Worm (Caenorhabditis elegans) whole organism, L4 larva: ENCODE results near the gene bli-1.

ENCODE experiments used
- F10B5.3 ChIP-seq: sonication (generic microtip); optimal IDR thresholded peaks from 2 replicates; lab custom pipeline; 2016; ENCODE audit warnings: mild to moderate bottlenecking, missing genetic modification characterization, missing compliant biosample characterization
- F37D6.2 ChIP-seq: sonication (generic microtip); optimal IDR thresholded peaks from 2 replicates; lab custom pipeline; 2016; ENCODE audit warnings: mild to moderate bottlenecking, missing genetic modification characterization, missing compliant biosample characterization
- F44E2.7 ChIP-seq: fragments of 200-800 bp; sonication (Bioruptor generic); IDR thresholded peaks from 2 replicates; pipeline ENCODE4 v2.1.2; 2022; ENCODE audit warnings: missing genetic modification characterization, missing compliant biosample characterization
- F49E8.2 ChIP-seq: sonication (generic microtip); optimal IDR thresholded peaks from 2 replicates; lab custom pipeline; 2016; ENCODE audit warnings: missing compliant biosample characterization, mild to moderate bottlenecking, missing genetic modification characterization, borderline replicate concordance
- T26A8.4 ChIP-seq: fragments of 200-800 bp; sonication (Bioruptor generic); IDR thresholded peaks from 2 replicates; pipeline ENCODE4 v1.3.6; 2022; ENCODE audit warnings: missing genetic modification characterization, missing compliant biosample characterization
- aha-1 ChIP-seq: fragments of 150-350 bp; peaks from one replicate; lab custom pipeline; 2014; ENCODE audit warnings: missing biosample characterization, missing genetic modification characterization
- aly-2 ChIP-seq: sonication (generic microtip); optimal IDR thresholded peaks from 2 replicates; lab custom pipeline; 2018; ENCODE audit warnings: missing biosample characterization, missing genetic modification characterization
- arid-1 ChIP-seq: fragments of 200-800 bp; sonication (Bioruptor generic); conservative IDR thresholded peaks from 2 replicates; pipeline ENCODE4 v1.3.6; 2022; ENCODE audit warnings: missing genetic modification reagents, missing genetic modification characterization, missing compliant biosample characterization
- attf-4 ChIP-seq: sonication (generic microtip); optimal IDR thresholded peaks from 3 replicates; lab custom pipeline; 2017; ENCODE audit warnings: missing biosample characterization, missing genetic modification characterization
- ceh-20 ChIP-seq: fragments of 200-800 bp; sonication (Bioruptor generic); IDR thresholded peaks from 2 replicates; pipeline ENCODE4 v1.3.6; 2022; ENCODE audit warnings: missing genetic modification reagents, missing genetic modification characterization, missing compliant biosample characterization
- ceh-62 ChIP-seq: sonication (generic microtip); optimal IDR thresholded peaks from 2 replicates; lab custom pipeline; 2017; ENCODE audit warnings: missing biosample characterization, missing genetic modification characterization
- ces-1 ChIP-seq: fragments of 150-350 bp; sonication (generic microtip); optimal IDR thresholded peaks from 4 replicates; lab custom pipeline; 2014; ENCODE audit warnings: missing biosample characterization, missing genetic modification reagents, missing genetic modification characterization
- daf-16 ChIP-seq, 3 experiments: sonication (generic microtip); optimal IDR thresholded peaks; 2 replicates each; lab custom pipeline; 2016 to 2017; ENCODE audit warnings: missing genetic modification characterization in 3 of 3, missing genetic modification reagents in 3 of 3, mild to moderate bottlenecking in 2 of 3, missing compliant biosample characterization in 2 of 3, missing biosample characterization in 1 of 3, moderate library complexity in 1 of 3
- daf-8 ChIP-seq: fragments of 200-800 bp; sonication (Bioruptor generic); IDR thresholded peaks from 2 replicates; pipeline ENCODE4 v1.3.6; 2022; ENCODE audit warnings: missing genetic modification characterization, missing compliant biosample characterization
- dmd-8 ChIP-seq: fragments of 200-800 bp; sonication (Bioruptor generic); IDR thresholded peaks from 2 replicates; pipeline ENCODE4 v1.3.6; 2022; ENCODE audit warnings: missing genetic modification characterization, missing compliant biosample characterization
- dpl-1 ChIP-seq: fragments of 150-350 bp; optimal IDR thresholded peaks from 2 replicates; lab custom pipeline; 2014; ENCODE audit warnings: missing biosample characterization, missing genetic modification reagents, missing genetic modification characterization
- egl-27 ChIP-seq: sonication (generic microtip); optimal IDR thresholded peaks from 3 replicates; lab custom pipeline; 2017; ENCODE audit warnings: missing biosample characterization, missing genetic modification reagents, missing genetic modification characterization
- egl-43 ChIP-seq: fragments of 200-800 bp; sonication (Bioruptor generic); IDR thresholded peaks from 2 replicates; pipeline ENCODE4 v1.3.6; 2022; ENCODE audit warnings: missing genetic modification reagents, missing genetic modification characterization, missing compliant biosample characterization
- gei-8 ChIP-seq: fragments of 200-800 bp; sonication (Bioruptor generic); optimal IDR thresholded peaks from 2 replicates; lab custom pipeline; 2018; ENCODE audit warnings: mild to moderate bottlenecking, missing genetic modification characterization, missing compliant biosample characterization
- hlh-11 ChIP-seq: fragments of 200-800 bp; sonication (Bioruptor generic); optimal IDR thresholded peaks from 2 replicates; lab custom pipeline; 2018; ENCODE audit warnings: mild to moderate bottlenecking, missing genetic modification characterization, missing compliant biosample characterization
- hlh-30 ChIP-seq: sonication (generic microtip); optimal IDR thresholded peaks from 2 replicates; lab custom pipeline; 2017; ENCODE audit warnings: antibody characterized with exemption, mild to moderate bottlenecking, missing genetic modification characterization, missing compliant biosample characterization; ENCODE audit not compliant: insufficient read depth
- lim-7 ChIP-seq: fragments of 200-800 bp; sonication (Bioruptor generic); IDR thresholded peaks from 2 replicates; pipeline ENCODE4 v1.3.6; 2022; ENCODE audit warnings: missing genetic modification characterization, missing compliant biosample characterization
- lin-15B ChIP-seq: fragments of 150-350 bp; sonication (generic microtip); optimal IDR thresholded peaks from 3 replicates; lab custom pipeline; 2014; ENCODE audit warnings: missing biosample characterization, missing genetic modification characterization
- lin-38 ChIP-seq: fragments of 200-800 bp; sonication (Bioruptor generic); IDR thresholded peaks from 2 replicates; pipeline ENCODE4 v1.3.6; 2022; ENCODE audit warnings: missing genetic modification reagents, missing genetic modification characterization, missing compliant biosample characterization
- mdl-1 ChIP-seq, 2 experiments: fragments of 150-350 bp in 1 of 2; sonication (generic microtip) in 1 of 2; optimal IDR thresholded peaks; 2 replicates each; lab custom pipeline; 2014 to 2017; ENCODE audit warnings: missing biosample characterization in 2 of 2, missing genetic modification characterization in 2 of 2
- mxl-3 ChIP-seq: fragments of 200-800 bp; sonication (Bioruptor generic); optimal IDR thresholded peaks from 2 replicates; lab custom pipeline; 2018; ENCODE audit warnings: mild to moderate bottlenecking, missing genetic modification characterization, missing compliant biosample characterization
- nhr-10 ChIP-seq: fragments of 150-350 bp; optimal IDR thresholded peaks from 2 replicates; lab custom pipeline; 2014; ENCODE audit warnings: missing biosample characterization, missing genetic modification characterization
- nhr-11 ChIP-seq: fragments of 150-350 bp; optimal IDR thresholded peaks from 2 replicates; lab custom pipeline; 2014; ENCODE audit warnings: missing biosample characterization, missing genetic modification characterization
- nhr-237 ChIP-seq: sonication (generic microtip); optimal IDR thresholded peaks from 2 replicates; lab custom pipeline; 2017; ENCODE audit warnings: missing biosample characterization, missing genetic modification characterization
- nhr-28 ChIP-seq: fragments of 150-350 bp; optimal IDR thresholded peaks from 2 replicates; lab custom pipeline; 2014; ENCODE audit warnings: missing biosample characterization, missing genetic modification characterization
- nhr-42 ChIP-seq: fragments of 200-800 bp; sonication (Bioruptor generic); IDR thresholded peaks from 2 replicates; pipeline ENCODE4 v1.3.6; 2022; ENCODE audit warnings: missing genetic modification characterization, missing compliant biosample characterization
- nhr-6 ChIP-seq: fragments of 150-350 bp; optimal IDR thresholded peaks from 2 replicates; lab custom pipeline; 2014; ENCODE audit warnings: missing biosample characterization, missing genetic modification characterization
- nhr-76 ChIP-seq: fragments of 150-350 bp; optimal IDR thresholded peaks from 2 replicates; lab custom pipeline; 2014; ENCODE audit warnings: missing biosample characterization, missing genetic modification characterization
- php-3 ChIP-seq: fragments of 200-800 bp; sonication (Bioruptor generic); IDR thresholded peaks from 2 replicates; pipeline ENCODE4 v1.3.6; 2022; ENCODE audit warnings: missing genetic modification reagents, missing genetic modification characterization, missing compliant biosample characterization
- pqm-1 ChIP-seq: sonication (generic microtip); optimal IDR thresholded peaks from 2 replicates; lab custom pipeline; 2017; ENCODE audit warnings: missing biosample characterization, missing genetic modification characterization
- set-16 ChIP-seq: fragments of 200-800 bp; sonication (Bioruptor generic); IDR thresholded peaks from 2 replicates; pipeline ENCODE4 v1.3.6; 2022; ENCODE audit warnings: missing genetic modification reagents, missing genetic modification characterization, missing compliant biosample characterization
- skn-1 ChIP-seq: fragments of 150-350 bp; optimal IDR thresholded peaks from 2 replicates; lab custom pipeline; 2014; ENCODE audit warnings: missing biosample characterization, missing genetic modification characterization
- snpc-1.2 ChIP-seq: fragments of 200-800 bp; sonication (Bioruptor generic); IDR thresholded peaks from 2 replicates; pipeline ENCODE4 v1.3.6; 2022; ENCODE audit warnings: missing genetic modification reagents, missing genetic modification characterization, missing compliant biosample characterization
- spr-3 ChIP-seq: fragments of 200-800 bp; sonication (Bioruptor generic); optimal IDR thresholded peaks from 2 replicates; lab custom pipeline; 2018; ENCODE audit warnings: mild to moderate bottlenecking, missing genetic modification characterization, missing compliant biosample characterization
- zfp-2 ChIP-seq: sonication (generic microtip); optimal IDR thresholded peaks from 2 replicates; lab custom pipeline; 2016; ENCODE audit warnings: mild to moderate bottlenecking, missing genetic modification characterization, missing compliant biosample characterization
- zip-2 ChIP-seq: fragments of 150-350 bp; optimal IDR thresholded peaks from 2 replicates; lab custom pipeline; 2014; ENCODE audit warnings: missing biosample characterization, missing genetic modification characterization
- ztf-7 ChIP-seq: fragments of 150-350 bp; optimal IDR thresholded peaks from 2 replicates; lab custom pipeline; 2014; ENCODE audit warnings: missing biosample characterization, missing genetic modification characterization

bli-1 gene

ce11 chrII:10665031-10665430 is 43.7 kb upstream of the bli-1 start, which contains the start of gene D2089.3:
Gene D2089.3, minus strand, starts transcription at chrII:10665131.
- TF ChIP-seq aha-1 (tag; lab: Kevin White, UChicago) = peak; percentile 66
- no peak for TF ChIP-seq lin-15B
- TF ChIP-seq F37D6.2 (tag; lab: Kevin White, UChicago) = no peak
- no peak for TF ChIP-seq attf-4 (tag; lab: Kevin White, UChicago)
- TF ChIP-seq gei-8 (GFP tag; lab: Kevin White, UChicago) = no peak
- TF ChIP-seq, all 104 proteins: peak for 1

DNA sequence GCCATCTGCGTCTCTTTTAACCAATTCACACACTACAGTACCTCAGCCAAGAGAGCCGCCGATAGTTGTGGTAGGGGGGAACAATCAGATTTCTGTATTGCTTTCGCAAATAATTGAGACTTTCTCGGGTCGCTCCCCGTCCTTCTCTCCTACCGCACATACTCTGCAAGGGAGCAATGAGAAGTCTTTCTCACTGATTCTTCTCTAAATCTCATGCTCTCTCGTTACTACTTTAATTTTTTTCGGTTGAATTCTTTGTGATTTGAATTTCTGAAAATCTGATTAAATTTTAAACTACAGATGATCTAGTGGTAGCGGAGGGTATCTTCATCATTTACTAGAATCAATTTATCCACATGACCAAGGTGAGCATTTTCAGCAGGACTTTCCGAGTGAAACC is 33.5 kb upstream of the bli-1 start, which contains the start of gene ptb-1:
Gene ptb-1 (plus strand): TSS at position 301 of the 400 bp plus-strand sequence.
- TF ChIP-seq snpc-1.2 (GFP tag; lab: Robert Waterston, UW) (no peak), F44E2.7 (GFP tag; lab: Robert Waterston, UW) (no peak), dpl-1 (GFP tag; lab: Kevin White, UChicago) (no peak), lin-38 (GFP tag; lab: Robert Waterston, UW) (no peak), ces-1 (GFP tag; lab: Kevin White, UChicago) (no peak), F37D6.2 (tag; lab: Kevin White, UChicago) (no peak), zfp-2 (tag; lab: Kevin White, UChicago) (no peak), nhr-237 (tag; lab: Kevin White, UChicago) (no peak)

DNA sequence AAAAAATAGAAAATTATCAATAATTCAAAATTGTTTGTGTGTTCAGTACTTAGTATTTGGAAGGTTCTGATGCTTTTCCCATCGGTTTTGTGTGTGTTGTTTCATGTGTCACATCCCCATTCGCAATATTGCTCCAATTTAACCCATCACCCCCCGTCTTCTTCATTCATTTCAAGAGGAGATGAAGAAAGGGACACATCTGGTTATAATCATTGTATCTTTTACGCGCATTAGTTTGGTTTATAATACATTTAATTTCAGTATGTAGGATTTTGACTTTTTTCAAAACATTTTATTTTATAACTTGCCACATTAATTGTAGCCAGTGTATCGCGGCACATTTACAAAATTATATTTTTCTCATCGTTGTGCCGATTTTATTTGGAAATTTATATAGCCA is 28.6 kb upstream of the bli-1 start:
- TF ChIP-seq daf-8 (GFP tag; lab: Robert Waterston, UW) = no peak
- TF ChIP-seq php-3 (GFP tag; lab: Robert Waterston, UW) = no peak
- no peak for TF ChIP-seq F49E8.2 (tag; lab: Kevin White, UChicago)
- no peak for TF ChIP-seq skn-1 (tag; lab: Kevin White, UChicago)
- no peak for TF ChIP-seq nhr-10 (tag; lab: Kevin White, UChicago)
- no peak for TF ChIP-seq hlh-11 (tag; lab: Kevin White, UChicago)
- TF ChIP-seq zip-2 (tag; lab: Kevin White, UChicago) = no peak
- TF ChIP-seq nhr-42 = no peak
- TF ChIP-seq egl-43 (GFP tag; lab: Robert Waterston, UW) = no peak
- no peak for TF ChIP-seq nhr-6 (tag; lab: Kevin White, UChicago)
- TF ChIP-seq ztf-7 (tag; lab: Kevin White, UChicago) = no peak
- TF ChIP-seq nhr-76 = no peak

ce11 chrII:10680614-10681013 is 28.1 kb upstream of the bli-1 start:
- TF ChIP-seq aha-1 (tag; lab: Kevin White, UChicago) (peak; percentile 66), spr-3 (GFP tag; lab: Kevin White, UChicago) (no peak), T26A8.4 (GFP tag; lab: Robert Waterston, UW) (no peak), nhr-237 (tag; lab: Kevin White, UChicago) (no peak)

DNA sequence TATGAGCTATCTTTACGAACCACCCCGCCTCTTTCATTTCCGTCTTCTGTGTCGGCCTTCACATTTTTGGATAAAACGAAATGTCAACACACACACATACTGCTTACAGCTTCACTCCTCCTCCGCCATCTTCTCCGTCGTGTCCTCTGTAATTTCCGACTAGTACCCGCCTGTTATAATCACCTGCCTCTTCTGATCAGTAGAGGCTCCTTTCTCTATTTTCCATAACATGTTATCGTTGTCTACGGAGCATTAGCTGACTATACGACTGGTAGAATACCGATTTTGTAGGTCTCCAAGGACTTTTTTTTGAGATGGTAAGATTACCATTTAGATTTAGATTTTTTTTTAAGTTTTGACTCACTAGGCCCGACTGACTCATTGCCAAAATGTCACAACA is 23.8 kb upstream of the bli-1 start:
- TF ChIP-seq attf-4 (tag; lab: Kevin White, UChicago) = no peak
- TF ChIP-seq lim-7 (GFP tag; lab: Robert Waterston, UW) = no peak
- TF ChIP-seq hlh-30 = no peak
- peak; percentile 91 for TF ChIP-seq aha-1 (tag; lab: Kevin White, UChicago)

- TF ChIP-seq mdl-1 (tag; optimal IDR thresholded peaks at IDR 0.05; lab: Kevin White, UChicago) (peak in 1 of 2 experiments; percentile 73), pqm-1 (no peak), snpc-1.2 (GFP tag; lab: Robert Waterston, UW) (no peak), dpl-1 (GFP tag; lab: Kevin White, UChicago) (no peak), F49E8.2 (tag; lab: Kevin White, UChicago) (no peak), nhr-28 (tag; lab: Kevin White, UChicago) (peak; percentile 99), hlh-11 (tag; lab: Kevin White, UChicago) (peak; percentile 59), ceh-20 (GFP tag; lab: Robert Waterston, UW) (no peak), ceh-62 (tag; lab: Kevin White, UChicago) (no peak), ztf-7 (tag; lab: Kevin White, UChicago) (no peak), gei-8 (GFP tag; lab: Kevin White, UChicago) (no peak), spr-3 (GFP tag; lab: Kevin White, UChicago) (no peak), dmd-8 (GFP tag; lab: Robert Waterston, UW) (no peak), daf-16 (GFP tag; optimal IDR thresholded peaks at IDR 0.05; lab: Kevin White, UChicago) (no peak), daf-16 (tag; optimal IDR thresholded peaks at IDR 0.05; lab: Kevin White, UChicago) (peak; percentile 31), F10B5.3 (tag; lab: Kevin White, UChicago) (no peak), set-16 (GFP tag; lab: Robert Waterston, UW) (no peak), arid-1 (GFP tag; lab: Robert Waterston, UW) (no peak), egl-27 (no peak), nhr-237 (tag; lab: Kevin White, UChicago) (no peak), aly-2 (no peak), nhr-11 (tag; lab: Kevin White, UChicago) (no peak), mxl-3 (GFP tag; lab: Kevin White, UChicago) (peak; percentile 50)
These were observed 15.1 kb upstream of the bli-1 start, which contains the start of gene gbh-1 for ce11 chrII:10693655-10694054. Gene gbh-1, minus strand, starts transcription at chrII:10693803.
